Worm (Caenorhabditis elegans): Measurements from ENCODE around the gene sap-49.

- peak in 2 of 3 experiments; percentile 46 to 59 for TF ChIP-seq elt-3 (tag; optimal IDR thresholded peaks at IDR 0.05)
- no peak for TF ChIP-seq nhr-11 (tag; optimal IDR thresholded peaks at IDR 0.05)
- TF ChIP-seq nhr-23 (tag; optimal IDR thresholded peaks at IDR 0.05): peak; percentile 96
- TF ChIP-seq hmg-11 (tag; optimal IDR thresholded peaks at IDR 0.05): no peak
- no peak for TF ChIP-seq unc-39 (tag; optimal IDR thresholded peaks at IDR 0.05)
- no peak for TF ChIP-seq ceh-82 (tag; optimal IDR thresholded peaks at IDR 0.05)
- peak; percentile 91 for TF ChIP-seq nhr-43 (tag; optimal IDR thresholded peaks at IDR 0.05; ENCODE audit: poor library complexity, severe bottlenecking)
- no peak for TF ChIP-seq zag-1 (tag; optimal IDR thresholded peaks at IDR 0.05)
- TF ChIP-seq jun-1 (tag; optimal IDR thresholded peaks at IDR 0.05): peak; percentile 83
- peak; percentile 93 for TF ChIP-seq nhr-25 (tag; optimal IDR thresholded peaks at IDR 0.05)
- no peak for TF ChIP-seq lin-39 (tag; optimal IDR thresholded peaks at IDR 0.05)
- no peak for TF ChIP-seq unc-62 (GFP tag; optimal IDR thresholded peaks at IDR 0.05)
- TF ChIP-seq fos-1 (tag; optimal IDR thresholded peaks at IDR 0.05): no peak
These were observed 18.8 kb downstream of the sap-49 start for ce11 chrII:8016761-8017160.

Data from whole organism, L3 larva.